Worm (Caenorhabditis elegans) whole organism, L1 larva: ENCODE data around the gene acox-3.

Experiments
- C16A3.4 ChIP-seq: fragments of 150-350 bp; optimal IDR thresholded peaks from 2 replicates; lab custom pipeline; 2014; ENCODE audit warnings: missing biosample characterization, missing genetic modification characterization
- F16B12.6 ChIP-seq: fragments of 150-350 bp; optimal IDR thresholded peaks from 2 replicates; lab custom pipeline; 2014; ENCODE audit warnings: missing biosample characterization, missing genetic modification characterization
- Y116A8C.19 ChIP-seq: sonication (generic microtip); optimal IDR thresholded peaks from 2 replicates; lab custom pipeline; 2016; ENCODE audit warnings: missing compliant biosample characterization, missing genetic modification characterization, borderline replicate concordance
- aha-1 ChIP-seq: fragments of 150-350 bp; optimal IDR thresholded peaks from 2 replicates; lab custom pipeline; 2014; ENCODE audit warnings: missing biosample characterization, missing genetic modification characterization
- alr-1 ChIP-seq: fragments of 200-800 bp; sonication (Bioruptor generic); optimal IDR thresholded peaks from 2 replicates; lab custom pipeline; 2018; ENCODE audit warnings: borderline replicate concordance, mild to moderate bottlenecking, missing genetic modification characterization, missing compliant biosample characterization
- aly-2 ChIP-seq: fragments of 150-350 bp; optimal IDR thresholded peaks from 2 replicates; lab custom pipeline; 2014; ENCODE audit warnings: missing biosample characterization, missing genetic modification characterization
- ama-1 ChIP-seq: fragments of 150-350 bp; optimal IDR thresholded peaks from 2 replicates; lab custom pipeline; 2014
- ceh-88 ChIP-seq: fragments of 200-800 bp; sonication (Bioruptor generic); IDR thresholded peaks from 2 replicates; pipeline ENCODE4 v1.3.6; 2022; ENCODE audit warnings: missing genetic modification characterization, missing compliant biosample characterization
- ces-1 ChIP-seq: fragments of 150-350 bp; optimal IDR thresholded peaks from 2 replicates; lab custom pipeline; 2014; ENCODE audit warnings: missing biosample characterization, missing genetic modification reagents, missing genetic modification characterization
- dpl-1 ChIP-seq, 3 experiments: fragments of 150-350 bp in 2 of 3; sonication (generic microtip) in 1 of 3; optimal IDR thresholded peaks; 2 replicates each; lab custom pipeline; 2014 to 2017; ENCODE audit warnings: missing biosample characterization in 3 of 3, missing genetic modification characterization in 3 of 3, missing genetic modification reagents in 3 of 3
- dsc-1 ChIP-seq: sonication (generic microtip); optimal IDR thresholded peaks from 2 replicates; lab custom pipeline; 2016; ENCODE audit warnings: mild to moderate bottlenecking, missing genetic modification characterization, missing compliant biosample characterization
- egl-13 ChIP-seq: sonication (generic microtip); optimal IDR thresholded peaks from 2 replicates; lab custom pipeline; 2016; ENCODE audit warnings: missing genotype, missing genetic modification reagents, missing genetic modification characterization, missing compliant biosample characterization
- ets-5 ChIP-seq: fragments of 200-800 bp; sonication (Bioruptor generic); IDR thresholded peaks from 2 replicates; pipeline ENCODE4 v1.3.6; 2022; ENCODE audit warnings: missing genetic modification characterization, missing compliant biosample characterization
- fos-1 ChIP-seq: fragments of 150-350 bp; optimal IDR thresholded peaks from 2 replicates; lab custom pipeline; 2014; ENCODE audit warnings: missing biosample characterization, missing genetic modification characterization
- hlh-17 ChIP-seq: fragments of 200-800 bp; sonication (Bioruptor generic); optimal IDR thresholded peaks from 2 replicates; lab custom pipeline; 2018; ENCODE audit warnings: missing genetic modification characterization, mild to moderate bottlenecking, missing compliant biosample characterization, moderate library complexity, borderline replicate concordance
- isw-1 ChIP-seq: fragments of 200-800 bp; sonication (Bioruptor generic); IDR thresholded peaks from 2 replicates; pipeline ENCODE4 v1.3.6; 2022; ENCODE audit warnings: missing genetic modification characterization, missing compliant biosample characterization
- lin-14 ChIP-seq: fragments of 200-800 bp; sonication (Bioruptor generic); optimal IDR thresholded peaks from 2 replicates; lab custom pipeline; 2018; ENCODE audit warnings: mild to moderate bottlenecking, missing genetic modification characterization, moderate library complexity, missing compliant biosample characterization
- lin-15B ChIP-seq: fragments of 150-350 bp; sonication (generic microtip); optimal IDR thresholded peaks from 3 replicates; lab custom pipeline; 2014; ENCODE audit warnings: missing biosample characterization, missing genetic modification characterization
- lin-35 ChIP-seq, 2 experiments: fragments of 150-350 bp; optimal IDR thresholded peaks; 2 replicates each; lab custom pipeline; 2014; ENCODE audit warnings: missing biosample characterization in 2 of 2, missing genetic modification characterization in 2 of 2, missing genetic modification reagents in 2 of 2
- lir-3 ChIP-seq: sonication (generic microtip); optimal IDR thresholded peaks from 2 replicates; lab custom pipeline; 2016; ENCODE audit warnings: mild to moderate bottlenecking, missing genetic modification characterization, moderate library complexity, missing compliant biosample characterization; ENCODE audit not compliant: poor library complexity
- nhr-12 ChIP-seq: sonication (generic microtip); optimal IDR thresholded peaks from 2 replicates; lab custom pipeline; 2017; ENCODE audit warnings: missing biosample characterization, missing genetic modification characterization
- nhr-19 ChIP-seq: fragments of 200-800 bp; sonication (Bioruptor generic); conservative IDR thresholded peaks from 2 replicates; pipeline ENCODE4 v1.3.6; 2022; ENCODE audit warnings: missing genetic modification characterization, missing compliant biosample characterization
- nhr-20 ChIP-seq: sonication (generic microtip); optimal IDR thresholded peaks from 2 replicates; lab custom pipeline; 2016; ENCODE audit warnings: mild to moderate bottlenecking, missing genetic modification characterization, missing compliant biosample characterization
- nhr-237 ChIP-seq: fragments of 150-350 bp; optimal IDR thresholded peaks from 2 replicates; lab custom pipeline; 2014; ENCODE audit warnings: missing biosample characterization, missing genetic modification characterization
- nhr-71 ChIP-seq: sonication (generic microtip); optimal IDR thresholded peaks from 2 replicates; lab custom pipeline; 2016; ENCODE audit warnings: mild to moderate bottlenecking, missing genetic modification characterization, moderate library complexity, missing compliant biosample characterization
- nhr-76 ChIP-seq: sonication (generic microtip); optimal IDR thresholded peaks from 2 replicates; lab custom pipeline; 2017; ENCODE audit warnings: missing biosample characterization, missing genetic modification characterization
- nhr-77 ChIP-seq: fragments of 150-350 bp; optimal IDR thresholded peaks from 2 replicates; lab custom pipeline; 2014; ENCODE audit warnings: missing biosample characterization, missing genetic modification characterization
- nhr-84 ChIP-seq: sonication (generic microtip); optimal IDR thresholded peaks from 2 replicates; lab custom pipeline; 2017; ENCODE audit warnings: missing biosample characterization, missing genetic modification characterization
- nhr-85 ChIP-seq: sonication (generic microtip); peaks from one replicate; lab custom pipeline; 2016; ENCODE audit warnings: missing genetic modification characterization, inconsistent platforms, missing compliant biosample characterization
- pax-3 ChIP-seq: fragments of 200-800 bp; sonication (Bioruptor generic); optimal IDR thresholded peaks from 2 replicates; lab custom pipeline; 2018; ENCODE audit warnings: mild to moderate bottlenecking, missing genetic modification characterization, moderate library complexity, missing compliant biosample characterization
- rnt-1 ChIP-seq: sonication (generic microtip); optimal IDR thresholded peaks from 2 replicates; lab custom pipeline; 2016; ENCODE audit warnings: mild to moderate bottlenecking, missing genetic modification characterization, moderate library complexity, missing compliant biosample characterization
- skn-1 ChIP-seq: fragments of 150-350 bp; optimal IDR thresholded peaks from 2 replicates; lab custom pipeline; 2014; ENCODE audit warnings: missing biosample characterization, missing genetic modification characterization
- snu-23 ChIP-seq: sonication (generic microtip); optimal IDR thresholded peaks from 2 replicates; lab custom pipeline; 2016; ENCODE audit warnings: missing genetic modification characterization, missing compliant biosample characterization
- sptf-1 ChIP-seq: fragments of 150-350 bp; optimal IDR thresholded peaks from 2 replicates; lab custom pipeline; 2014; ENCODE audit warnings: missing biosample characterization, missing genetic modification characterization
- sup-37 ChIP-seq: fragments of 200-800 bp; sonication (Bioruptor generic); optimal IDR thresholded peaks from 2 replicates; lab custom pipeline; 2018; ENCODE audit warnings: mild to moderate bottlenecking, missing genetic modification characterization, missing compliant biosample characterization
- swsn-7 ChIP-seq: sonication (generic microtip); optimal IDR thresholded peaks from 2 replicates; lab custom pipeline; 2016; ENCODE audit warnings: missing genetic modification characterization, missing compliant biosample characterization
- tlp-1 ChIP-seq: fragments of 150-350 bp; optimal IDR thresholded peaks from 2 replicates; lab custom pipeline; 2014; ENCODE audit warnings: missing biosample characterization, missing genetic modification characterization
- unc-62 ChIP-seq: fragments of 150-350 bp; optimal IDR thresholded peaks from 2 replicates; lab custom pipeline; 2014; ENCODE audit warnings: missing biosample characterization, missing genetic modification reagents, missing genetic modification characterization
- vab-15 ChIP-seq: sonication (generic microtip); optimal IDR thresholded peaks from 2 replicates; lab custom pipeline; 2017; ENCODE audit warnings: missing genotype, mild to moderate bottlenecking, missing genetic modification characterization, missing compliant biosample characterization
- xbp-1 ChIP-seq: sonication (generic microtip); optimal IDR thresholded peaks from 2 replicates; lab custom pipeline; 2016; ENCODE audit warnings: missing genetic modification characterization, missing compliant biosample characterization
- zag-1 ChIP-seq: fragments of 150-350 bp; optimal IDR thresholded peaks from 2 replicates; lab custom pipeline; 2014; ENCODE audit warnings: missing biosample characterization, missing genetic modification characterization
- ztf-11 ChIP-seq, 2 experiments: sonication (generic microtip); optimal IDR thresholded peaks; 2 replicates each; lab custom pipeline; 2016 to 2017; ENCODE audit warnings: missing genetic modification characterization in 2 of 2, missing biosample characterization in 1 of 2, missing compliant biosample characterization in 1 of 2
- ztf-4 ChIP-seq: fragments of 150-350 bp; optimal IDR thresholded peaks from 2 replicates; lab custom pipeline; 2014; ENCODE audit warnings: missing biosample characterization, missing genetic modification characterization

The acox-3 gene

ce11 chrIV:6294081-6294480 is 45.8 kb upstream of the acox-3 start, which contains the start of gene hil-2 (continued):
- no peak for TF ChIP-seq ces-1
- TF ChIP-seq xbp-1 (tag; lab: Kevin White, UChicago), result no peak
- TF ChIP-seq ceh-88 (GFP tag; lab: Robert Waterston, UW), result no peak
- no peak for TF ChIP-seq F16B12.6 (tag; lab: Kevin White, UChicago)
- TF ChIP-seq C16A3.4, result peak; percentile 4
- no peak for TF ChIP-seq aly-2 (tag; lab: Kevin White, UChicago)
- TF ChIP-seq ets-5, result no peak
- TF ChIP-seq Y116A8C.19 (tag; lab: Kevin White, UChicago), result no peak
- TF ChIP-seq dpl-1 (GFP tag; optimal IDR thresholded peaks at IDR 0.05; lab: Kevin White, UChicago), result peak in 1 of 3 experiments; percentile 13
- peak in 1 of 2 experiments; percentile 4 for TF ChIP-seq ztf-11 (tag; optimal IDR thresholded peaks at IDR 0.05; lab: Kevin White, UChicago)
- TF ChIP-seq isw-1 (GFP tag; lab: Robert Waterston, UW), result no peak
- TF ChIP-seq nhr-71, result peak; percentile 17
- TF ChIP-seq, all 84 proteins: peak for 10

ce11 chrIV:6290741-6291140 is 42.4 kb upstream of the acox-3 start, which contains the start of gene srv-24:
Gene srv-24 (minus strand): TSS chrIV:6290841.
- no peak for TF ChIP-seq pax-3 (tag; lab: Kevin White, UChicago)
- no peak for TF ChIP-seq nhr-85 (tag; lab: Kevin White, UChicago)
- TF ChIP-seq tlp-1 (tag; lab: Kevin White, UChicago), result no peak
- TF ChIP-seq ets-5, result no peak
- TF ChIP-seq nhr-237 (tag; lab: Kevin White, UChicago), result no peak
- TF ChIP-seq nhr-77 (tag; lab: Kevin White, UChicago), result no peak
- no peak for TF ChIP-seq snu-23 (GFP tag; lab: Kevin White, UChicago)
- TF ChIP-seq lir-3, result no peak
- TF ChIP-seq lin-35 (GFP tag; optimal IDR thresholded peaks at IDR 0.05; lab: Kevin White, UChicago), result no peak
- no peak for TF ChIP-seq aha-1 (tag; lab: Kevin White, UChicago)

- TF ChIP-seq xbp-1 (tag; lab: Kevin White, UChicago) (no peak), vab-15 (tag; lab: Kevin White, UChicago) (no peak), swsn-7 (tag; lab: Kevin White, UChicago) (no peak), hlh-17 (GFP tag; lab: Kevin White, UChicago) (no peak), egl-13 (tag; lab: Kevin White, UChicago) (no peak), nhr-12 (no peak), sptf-1 (tag; lab: Kevin White, UChicago) (no peak), nhr-71 (no peak), nhr-19 (GFP tag; lab: Robert Waterston, UW) (no peak), lin-15B (tag; lab: Kevin White, UChicago) (no peak), nhr-76 (tag; lab: Kevin White, UChicago) (no peak), alr-1 (tag; lab: Kevin White, UChicago) (no peak), sup-37 (GFP tag; lab: Kevin White, UChicago) (no peak), unc-62 (GFP tag; lab: Kevin White, UChicago) (no peak), nhr-84 (tag; lab: Kevin White, UChicago) (no peak), fos-1 (tag; lab: Kevin White, UChicago) (no peak)
Measured at ce11 chrIV:6284277-6284676, 36.0 kb upstream of the acox-3 start, which contains the start of gene ops-1. Gene ops-1 (minus strand): TSS chrIV:6284377.

- no peak for TF ChIP-seq skn-1
- no peak for TF ChIP-seq sup-37 (GFP tag; lab: Kevin White, UChicago)
- TF ChIP-seq nhr-77 (tag; lab: Kevin White, UChicago), result no peak
- no peak for TF ChIP-seq nhr-20 (tag; lab: Kevin White, UChicago)
- no peak for TF ChIP-seq tlp-1 (tag; lab: Kevin White, UChicago)
- no peak for TF ChIP-seq rnt-1 (tag; lab: Kevin White, UChicago)
- TF ChIP-seq lir-3, result no peak
- no peak for TF ChIP-seq ama-1 (lab: Kevin White, UChicago)
- no peak for TF ChIP-seq egl-13 (tag; lab: Kevin White, UChicago)
- no peak for TF ChIP-seq lin-35 (GFP tag; optimal IDR thresholded peaks at IDR 0.05; lab: Kevin White, UChicago)
- no peak for TF ChIP-seq lin-14
- no peak for TF ChIP-seq zag-1 (tag; lab: Kevin White, UChicago)
- no peak for TF ChIP-seq ztf-4
- no peak for TF ChIP-seq dsc-1 (tag; lab: Kevin White, UChicago)
Measured at ce11 chrIV:6282143-6282542, 33.9 kb upstream of the acox-3 start, which contains the start of gene srv-32. Gene srv-32 (minus strand): TSS chrIV:6282243.
